Worm (Caenorhabditis elegans): ENCODE results near the gene lin-31.

ce11 chrII:3965665-3966416 is 16.5 kb upstream of the lin-31 start:
- TF ChIP-seq T22C8.4 (GFP tag; IDR thresholded peaks at IDR 0.05), result no peak
- no peak for TF ChIP-seq ztf-23 (GFP tag; IDR thresholded peaks at IDR 0.05)
- no peak for TF ChIP-seq ztf-29 (GFP tag; IDR thresholded peaks at IDR 0.05)
- TF ChIP-seq ref-1 (GFP tag; conservative IDR thresholded peaks at IDR 0.05), result no peak
- no peak; the same call in 1 of the 2 replicates for TF ChIP-seq flt-1 (GFP tag; IDR thresholded peaks at IDR 0.05)
- TF ChIP-seq klf-2 (GFP tag; conservative IDR thresholded peaks at IDR 0.05), result no peak
- no peak for TF ChIP-seq med-1 (GFP tag; optimal IDR thresholded peaks at IDR 0.05; ENCODE audit: insufficient read depth)

Data from whole organism, midembryonic.